Worm (Caenorhabditis elegans): Measurements from ENCODE around the gene Y51B9A.8.

Y51B9A.8 gene

ce11 chrII:9412086-9412608 lies 13.5 kb downstream of the Y51B9A.8 start, which contains the start of gene arrd-3:
TSS of gene arrd-3 (plus strand) at chrII:9412558.
- TF ChIP-seq dmd-6 (GFP tag; IDR thresholded peaks at IDR 0.05) = peak; percentile 29; the same call in 1 of the 2 replicates
- TF ChIP-seq nhr-28 (tag; optimal IDR thresholded peaks at IDR 0.05) = peak; percentile 27
- no peak for TF ChIP-seq jun-1 (tag; optimal IDR thresholded peaks at IDR 0.05)
- no peak for TF ChIP-seq dmd-8 (GFP tag; IDR thresholded peaks at IDR 0.05)
- TF ChIP-seq unc-62 (GFP tag; optimal IDR thresholded peaks at IDR 0.05 in 1 of 2) = peak in 1 of 2 experiments; percentile 58
- TF ChIP-seq unc-62 (tag; optimal IDR thresholded peaks at IDR 0.05) = no peak
- TF ChIP-seq lin-1 (GFP tag; IDR thresholded peaks at IDR 0.05) = no peak
- TF ChIP-seq spr-1 (tag; optimal IDR thresholded peaks at IDR 0.05) = no peak
- peak; percentile 23 for TF ChIP-seq hlh-11 (tag; optimal IDR thresholded peaks at IDR 0.05)
- no peak for TF ChIP-seq sdz-12 (GFP tag; optimal IDR thresholded peaks at IDR 0.05)
- peak; percentile 75 for TF ChIP-seq pqm-1 (tag; optimal IDR thresholded peaks at IDR 0.05)

DNA sequence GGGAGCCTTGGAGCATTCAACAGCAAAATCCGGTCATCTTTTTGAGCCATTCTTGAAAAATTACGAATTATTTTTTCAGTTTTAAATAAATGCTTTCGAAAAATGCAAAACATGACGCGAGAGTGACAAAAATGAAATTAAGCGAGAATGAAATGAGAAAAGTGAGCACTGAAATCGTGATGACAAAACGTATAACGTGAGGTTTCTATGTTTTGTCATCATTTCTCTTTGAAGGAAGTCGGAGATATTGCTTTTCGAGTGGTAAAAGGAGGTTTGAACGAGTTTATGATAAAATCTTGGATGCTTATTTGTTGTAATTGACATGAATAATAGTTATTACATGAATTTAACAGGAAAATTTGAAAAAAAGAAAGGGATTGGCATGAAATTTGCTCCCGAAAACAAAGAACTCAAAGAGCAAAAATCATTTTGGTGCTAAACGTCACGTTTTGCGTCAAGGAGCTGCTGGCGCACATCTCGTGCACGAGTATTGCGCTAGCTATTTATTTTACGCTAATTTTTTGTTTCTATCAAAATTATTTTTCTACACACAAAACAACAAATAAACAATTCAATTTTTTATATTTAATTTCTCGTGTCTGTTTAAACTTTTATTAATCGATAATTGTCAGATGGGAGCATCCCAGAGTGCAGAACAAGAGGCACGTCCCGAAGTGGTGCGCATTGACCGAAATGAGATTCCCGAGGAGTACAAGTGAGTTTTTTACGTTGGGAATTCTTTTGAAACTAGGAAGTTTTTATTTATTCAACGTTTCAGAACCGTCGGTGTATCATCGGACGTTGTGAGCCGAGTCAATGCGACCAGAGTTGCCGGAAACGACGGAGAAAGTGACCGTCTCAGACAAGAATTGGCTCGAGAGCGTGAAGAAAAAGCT lies 18.0 kb downstream of the Y51B9A.8 start, which contains the start of the genes gss-1 and chch-3:
TSS of gene gss-1 (minus strand) at position 51 of the 896 bp plus-strand sequence.
TSS of gene chch-3 (plus strand) at position 633 of the 896 bp plus-strand sequence.
- TF ChIP-seq fkh-10 (GFP tag; optimal IDR thresholded peaks at IDR 0.05) (peak; percentile 18), F37D6.2 (tag; optimal IDR thresholded peaks at IDR 0.05) (peak; percentile 24), dmd-6 (GFP tag; IDR thresholded peaks at IDR 0.05) (peak; percentile 61), nhr-6 (tag; optimal IDR thresholded peaks at IDR 0.05) (peak; percentile 35), snpc-4 (tag; optimal IDR thresholded peaks at IDR 0.05) (no peak), unc-62 (GFP tag; optimal IDR thresholded peaks at IDR 0.05 in 1 of 2) (peak in 1 of 2 experiments; percentile 81), unc-62 (tag; optimal IDR thresholded peaks at IDR 0.05) (no peak), lir-3 (tag; optimal IDR thresholded peaks at IDR 0.05) (no peak), dmd-8 (GFP tag; IDR thresholded peaks at IDR 0.05) (no peak), zfp-3 (GFP tag; conservative IDR thresholded peaks at IDR 0.05) (no peak), hlh-11 (tag; optimal IDR thresholded peaks at IDR 0.05) (peak; percentile 55), lim-7 (GFP tag; IDR thresholded peaks at IDR 0.05) (no peak), tag-97 (GFP tag; IDR thresholded peaks at IDR 0.05) (no peak), lsy-2 (tag; optimal IDR thresholded peaks at IDR 0.05) (peak in 1 of 2 experiments; percentile 84), aha-1 (tag) (peak; percentile 93), unc-39 (tag; optimal IDR thresholded peaks at IDR 0.05) (no peak), hmg-1.1 (GFP tag; IDR thresholded peaks at IDR 0.05) (peak; percentile 38; the same call in 1 of the 2 replicates), dmd-9 (GFP tag; IDR thresholded peaks at IDR 0.05) (no peak), hlh-30 (tag; optimal IDR thresholded peaks at IDR 0.05; ENCODE audit: insufficient read depth) (peak; percentile 53), dve-1 (tag; optimal IDR thresholded peaks at IDR 0.05; ENCODE audit: insufficient read depth) (peak; percentile 69), ceh-44 (GFP tag; IDR thresholded peaks at IDR 0.05) (no peak), pqm-1 (tag; optimal IDR thresholded peaks at IDR 0.05) (no peak), php-3 (GFP tag; IDR thresholded peaks at IDR 0.05) (no peak), egl-27 (tag; optimal IDR thresholded peaks at IDR 0.05) (no peak), unc-130 (GFP tag; optimal IDR thresholded peaks at IDR 0.05) (no peak), mdt-29 (GFP tag; IDR thresholded peaks at IDR 0.05) (no peak), nhr-42 (GFP tag; IDR thresholded peaks at IDR 0.05) (no peak), arid-1 (GFP tag; conservative IDR thresholded peaks at IDR 0.05) (no peak), nhr-102 (tag; optimal IDR thresholded peaks at IDR 0.05) (peak; percentile 35), rbr-2 (tag; optimal IDR thresholded peaks at IDR 0.05) (peak; percentile 44), ZK337.2 (GFP tag; IDR thresholded peaks at IDR 0.05) (no peak), T20F7.1 (GFP tag; optimal IDR thresholded peaks at IDR 0.05) (peak; percentile 71), D1046.2 (GFP tag; IDR thresholded peaks at IDR 0.05) (no peak), daf-19 (GFP tag; conservative IDR thresholded peaks at IDR 0.05) (no peak), madf-5 (GFP tag; IDR thresholded peaks at IDR 0.05) (no peak), mes-2 (tag; optimal IDR thresholded peaks at IDR 0.05; ENCODE audit: poor library complexity, severe bottlenecking) (peak; percentile 66), zip-11 (GFP tag; IDR thresholded peaks at IDR 0.05) (no peak), ztf-11 (tag; optimal IDR thresholded peaks at IDR 0.05) (no peak), nhr-77 (tag; optimal IDR thresholded peaks at IDR 0.05) (peak; percentile 64), lin-1 (GFP tag; IDR thresholded peaks at IDR 0.05) (no peak), mxl-2 (GFP tag; conservative IDR thresholded peaks at IDR 0.05) (no peak), mxl-3 (GFP tag; optimal IDR thresholded peaks at IDR 0.05) (no peak)
